Fruit fly (Drosophila melanogaster) Kc167 (cell line): ENCODE data around the gene CG18428.

ENCODE experiments used
- Myc ChIP-seq: fragments of >200 bp; optimal IDR thresholded peaks from 2 replicates; lab custom pipeline; 2017; ENCODE audit warnings: missing external identifiers
- Sin3A ChIP-seq: fragments of >200 bp; optimal IDR thresholded peaks from 2 replicates; lab custom pipeline; 2018; ENCODE audit warnings: missing external identifiers
- h ChIP-seq: fragments of >200 bp; optimal IDR thresholded peaks from 3 replicates; lab custom pipeline; 2018; ENCODE audit warnings: missing external identifiers
- insv ChIP-seq: fragments of >200 bp; optimal IDR thresholded peaks from 3 replicates; lab custom pipeline; 2018; ENCODE audit warnings: missing external identifiers
- psq ChIP-seq: fragments of >200 bp; optimal IDR thresholded peaks from 2 replicates; lab custom pipeline; 2017; ENCODE audit warnings: missing external identifiers
- ttk ChIP-seq: sonication (Bioruptor generic); optimal IDR thresholded peaks from 2 replicates; lab custom pipeline; 2017; ENCODE audit warnings: missing external identifiers

The CG18428 gene

DNA sequence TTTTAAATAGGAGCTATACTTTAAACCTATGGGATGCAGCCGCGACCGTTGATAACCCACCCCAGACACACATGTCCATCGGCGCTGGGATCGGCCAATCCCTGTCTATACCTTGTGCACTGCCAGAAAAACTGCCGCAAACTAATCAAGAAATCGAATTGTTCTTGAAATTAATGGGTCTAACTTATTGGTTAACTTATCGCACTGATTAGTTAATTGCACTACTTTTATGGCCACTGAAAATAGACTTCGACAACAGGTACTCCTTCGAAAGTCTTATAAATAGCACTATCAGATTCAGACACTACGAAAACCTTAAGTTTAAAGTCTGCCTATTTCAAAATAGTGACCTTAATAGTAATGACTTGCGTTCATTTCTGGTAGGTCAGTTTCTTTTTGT, 7.0 kb downstream of the CG18428 start, which contains the start of gene CG13607:
CG13607 (minus strand) TSS at position 143 of the 400 bp plus-strand sequence.
- TF ChIP-seq psq (lab: Kevin White, UChicago) (no peak), h (lab: Kevin White, UChicago) (no peak), Sin3A (lab: Kevin White, UChicago) (no peak), Myc (no peak), ttk (lab: Kevin White, UChicago) (no peak), insv (no peak)

DNA sequence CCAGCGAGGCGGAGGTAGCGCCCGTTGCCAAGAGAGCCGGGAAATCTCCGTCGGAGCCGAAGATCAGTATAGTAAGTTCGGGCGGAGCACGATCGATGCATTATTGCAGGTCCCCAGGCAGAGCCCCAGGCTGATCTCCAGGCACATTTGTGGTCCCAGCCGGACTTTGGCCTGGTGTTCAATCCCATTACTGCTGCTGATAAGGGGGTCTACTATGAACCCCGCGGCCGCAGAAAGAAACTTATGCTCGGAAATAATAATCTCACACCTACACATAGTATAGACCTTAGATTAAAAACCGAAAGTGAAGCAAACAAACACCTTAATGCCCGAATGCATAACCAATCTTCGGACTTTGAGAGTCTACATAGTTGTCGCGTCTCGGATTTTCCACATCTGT, 7.8 kb downstream of the CG18428 start:
- TF ChIP-seq Sin3A (lab: Kevin White, UChicago) (no peak), insv (no peak), h (lab: Kevin White, UChicago) (no peak), ttk (lab: Kevin White, UChicago) (no peak), Myc (no peak), psq (lab: Kevin White, UChicago) (no peak)

DNA sequence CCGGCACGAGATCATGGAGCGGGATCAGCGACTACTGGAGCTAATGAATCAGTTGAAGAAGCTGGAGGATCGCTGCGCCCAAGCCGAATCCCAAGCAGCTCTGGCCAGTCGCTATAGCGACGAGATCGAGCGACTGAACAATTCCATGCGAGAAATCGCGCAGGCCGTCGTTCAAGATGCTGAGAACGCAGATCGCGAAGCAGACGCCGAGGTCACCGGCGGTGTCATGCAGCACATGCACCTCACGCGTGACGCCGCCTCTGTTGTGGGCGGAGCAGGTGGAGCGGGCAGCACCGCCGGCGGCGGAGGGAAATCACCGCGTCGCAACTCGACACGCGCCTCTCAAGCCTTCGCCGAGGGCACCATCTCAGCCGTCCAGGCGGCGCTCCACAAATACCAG, 12.5 kb downstream of the CG18428 start:
- TF ChIP-seq Sin3A (lab: Kevin White, UChicago) (no peak), Myc (no peak), h (lab: Kevin White, UChicago) (no peak), psq (lab: Kevin White, UChicago) (no peak), insv (no peak), ttk (lab: Kevin White, UChicago) (no peak)

DNA sequence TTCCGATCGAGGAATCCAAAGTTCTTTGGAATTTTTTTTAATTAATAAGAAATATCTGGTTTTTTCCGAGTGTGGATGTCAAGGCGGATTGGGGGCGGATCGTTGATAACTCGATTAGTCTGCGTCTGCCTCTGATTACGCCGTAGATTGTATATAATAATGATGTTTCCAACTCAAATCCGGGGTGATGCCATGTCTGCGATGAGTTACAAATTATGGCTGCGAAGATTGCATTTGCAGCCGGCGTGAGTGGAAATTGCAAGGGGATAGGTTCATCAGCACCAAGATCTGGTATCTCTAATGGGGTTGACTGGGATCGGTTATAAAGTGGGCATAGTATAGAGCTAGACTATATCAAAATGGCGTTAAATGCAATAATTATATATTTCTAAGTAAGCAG, 13.2 kb downstream of the CG18428 start:
- TF ChIP-seq insv: no peak
- no peak for TF ChIP-seq Myc
- no peak for TF ChIP-seq ttk (lab: Kevin White, UChicago)
- TF ChIP-seq Sin3A (lab: Kevin White, UChicago): no peak
- TF ChIP-seq psq (lab: Kevin White, UChicago): no peak
- no peak for TF ChIP-seq h (lab: Kevin White, UChicago)

DNA sequence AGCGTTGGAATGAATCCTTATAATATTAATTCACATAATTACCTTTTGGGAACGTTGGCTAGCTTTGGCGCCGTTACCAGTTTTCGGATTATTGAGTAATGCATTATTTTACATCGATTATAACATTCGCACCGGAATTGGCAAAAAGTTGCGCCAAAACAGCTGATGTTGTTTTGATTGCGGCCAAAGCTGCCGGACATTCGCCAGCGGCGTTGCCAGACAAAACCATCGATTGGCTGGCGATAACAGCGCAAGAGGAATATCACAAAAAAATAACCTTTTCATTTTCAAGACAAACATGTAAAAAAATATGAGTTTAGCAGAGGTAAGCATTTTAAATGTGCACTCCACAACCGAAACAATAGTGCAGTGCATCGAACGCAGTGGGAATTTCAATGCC, 20.9 kb downstream of the CG18428 start, which contains the start of the genes GatB and Tsc1:
GatB (minus strand) TSS at position 176 of the 400 bp plus-strand sequence.
Tsc1 (plus strand) TSS at position 228 of the 400 bp plus-strand sequence.
- TF ChIP-seq psq (lab: Kevin White, UChicago) (no peak), Myc (no peak), Sin3A (lab: Kevin White, UChicago) (no peak), insv (no peak), h (lab: Kevin White, UChicago) (no peak)

DNA sequence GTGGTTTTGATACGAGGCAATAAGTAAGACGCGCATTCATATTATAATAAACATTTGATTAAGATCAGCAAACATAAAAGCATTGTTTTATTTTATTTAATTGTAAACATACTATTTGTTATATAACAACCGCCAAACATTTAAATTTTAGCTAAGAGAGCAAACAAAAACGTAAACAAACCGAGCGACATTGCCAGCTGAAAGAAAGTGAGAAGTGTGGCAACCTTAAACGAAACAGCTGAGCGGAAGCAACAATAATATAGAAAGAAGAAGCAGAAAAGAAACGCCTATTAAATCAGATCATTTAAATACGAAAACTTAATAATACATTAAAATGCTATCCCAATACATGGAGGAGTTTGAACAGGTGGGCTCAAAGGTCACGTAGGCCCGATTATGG, 25.4 kb downstream of the CG18428 start, which contains the start of gene Sec10:
Sec10 (plus strand) TSS at position 252 of the 400 bp plus-strand sequence.
- TF ChIP-seq Sin3A (lab: Kevin White, UChicago) (no peak), h (lab: Kevin White, UChicago) (no peak), ttk (lab: Kevin White, UChicago) (no peak), psq (lab: Kevin White, UChicago) (no peak), insv (no peak), Myc (no peak)

DNA sequence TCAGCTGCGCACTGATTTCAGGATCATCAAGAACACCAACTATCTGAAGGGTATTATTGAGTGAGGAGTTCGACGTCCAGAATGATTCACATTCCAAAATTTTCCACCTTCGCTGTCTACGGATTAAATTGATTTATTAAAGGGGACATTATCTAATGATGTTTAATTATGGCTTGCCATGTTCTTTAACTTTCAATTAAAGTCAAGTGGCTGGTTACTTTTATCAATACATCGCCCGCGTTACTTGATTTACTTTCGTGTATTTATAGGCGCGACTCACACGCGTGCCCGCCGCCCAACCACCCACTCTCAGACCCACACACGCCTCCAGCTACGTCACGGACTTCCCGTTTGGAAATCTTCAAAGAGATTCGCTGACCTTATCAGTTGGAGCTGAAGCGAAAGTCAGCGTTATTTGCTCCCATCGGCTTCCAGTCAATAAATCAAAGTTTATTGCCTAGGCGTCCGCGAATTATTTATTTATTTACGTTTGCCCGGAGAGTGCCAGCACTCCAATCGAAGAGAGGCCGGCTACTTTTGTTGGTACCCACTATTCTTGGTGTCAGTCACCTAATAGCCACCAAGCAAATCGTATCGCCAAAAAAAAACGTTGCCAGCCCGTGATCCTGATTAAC, 28.3 kb downstream of the CG18428 start, which contains the start of gene Npc2f:
Npc2f (plus strand) TSS at position 585 of the 635 bp plus-strand sequence.
- TF ChIP-seq insv (no peak), psq (lab: Kevin White, UChicago) (no peak), ttk (lab: Kevin White, UChicago) (no peak), h (lab: Kevin White, UChicago) (no peak), Sin3A (lab: Kevin White, UChicago) (no peak), Myc (no peak)

DNA sequence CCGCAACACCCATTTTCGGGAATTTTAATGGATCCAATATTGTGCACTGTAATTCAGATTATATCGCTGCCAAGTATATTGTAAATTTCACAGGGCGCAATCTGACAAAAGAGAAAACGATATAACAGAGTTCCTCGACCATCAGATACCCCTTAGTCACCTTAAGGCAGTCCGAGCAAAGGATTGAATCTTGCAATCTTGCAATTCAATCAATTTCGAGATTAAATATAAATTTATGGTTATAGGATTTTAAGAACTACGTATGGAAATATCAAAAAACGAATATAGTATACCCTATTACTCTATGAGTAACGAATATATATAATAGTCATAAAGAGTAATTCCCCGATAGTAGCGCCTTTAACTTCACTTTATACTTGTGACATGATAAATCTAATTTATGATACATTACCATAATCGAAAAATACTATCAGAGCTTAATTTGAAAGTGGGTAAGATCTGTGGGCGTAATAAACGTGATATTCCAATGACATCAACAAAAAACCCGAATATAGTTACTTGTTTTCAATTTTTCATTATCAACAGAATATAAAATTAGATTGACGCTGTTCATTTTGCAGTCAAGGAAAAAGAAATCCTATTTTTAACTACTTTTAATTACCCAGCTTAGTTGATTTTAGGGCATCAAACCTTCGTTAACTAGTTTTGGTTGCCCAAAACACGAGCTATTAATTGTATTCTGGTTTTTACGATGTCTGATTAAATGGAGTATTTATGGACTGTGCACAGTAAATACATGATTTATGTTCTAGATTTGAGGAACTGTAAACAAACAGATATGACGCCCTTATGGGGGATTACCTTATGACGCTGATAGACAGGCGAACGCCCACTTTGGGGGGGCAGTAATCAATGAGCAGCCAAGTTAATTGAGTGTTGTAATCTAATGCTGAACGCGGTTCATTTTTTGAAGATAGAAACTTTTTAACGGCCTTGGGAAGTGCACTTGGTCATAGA, 29.6 kb downstream of the CG18428 start:
- TF ChIP-seq psq (lab: Kevin White, UChicago): no peak
- no peak for TF ChIP-seq h (lab: Kevin White, UChicago)

DNA sequence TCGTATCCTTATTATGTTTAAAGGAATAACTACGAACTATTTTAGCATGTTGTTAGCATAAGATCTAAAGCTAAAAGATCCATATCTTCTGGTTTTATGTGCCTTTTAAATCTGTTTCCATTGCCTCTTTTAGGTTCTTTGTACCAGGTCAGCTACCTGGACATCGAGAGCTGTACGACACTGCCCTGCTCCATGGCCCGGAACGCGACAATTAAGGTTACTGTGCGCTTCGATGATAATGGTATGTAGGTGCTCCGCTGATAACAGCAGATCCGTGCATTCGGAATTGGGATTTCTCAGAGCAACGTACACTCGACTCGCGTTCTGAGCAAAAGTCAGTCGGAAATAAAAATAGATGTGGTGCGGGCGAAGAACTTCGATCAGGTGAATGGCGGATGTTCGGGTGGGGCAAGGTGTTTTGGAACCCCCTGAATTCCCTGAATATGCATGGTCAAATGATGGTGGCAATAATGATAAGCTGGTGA, 30.6 kb downstream of the CG18428 start:
- TF ChIP-seq ttk (lab: Kevin White, UChicago) (no peak), h (lab: Kevin White, UChicago) (no peak), psq (lab: Kevin White, UChicago) (no peak), Myc (no peak), insv (no peak), Sin3A (lab: Kevin White, UChicago) (no peak)

DNA sequence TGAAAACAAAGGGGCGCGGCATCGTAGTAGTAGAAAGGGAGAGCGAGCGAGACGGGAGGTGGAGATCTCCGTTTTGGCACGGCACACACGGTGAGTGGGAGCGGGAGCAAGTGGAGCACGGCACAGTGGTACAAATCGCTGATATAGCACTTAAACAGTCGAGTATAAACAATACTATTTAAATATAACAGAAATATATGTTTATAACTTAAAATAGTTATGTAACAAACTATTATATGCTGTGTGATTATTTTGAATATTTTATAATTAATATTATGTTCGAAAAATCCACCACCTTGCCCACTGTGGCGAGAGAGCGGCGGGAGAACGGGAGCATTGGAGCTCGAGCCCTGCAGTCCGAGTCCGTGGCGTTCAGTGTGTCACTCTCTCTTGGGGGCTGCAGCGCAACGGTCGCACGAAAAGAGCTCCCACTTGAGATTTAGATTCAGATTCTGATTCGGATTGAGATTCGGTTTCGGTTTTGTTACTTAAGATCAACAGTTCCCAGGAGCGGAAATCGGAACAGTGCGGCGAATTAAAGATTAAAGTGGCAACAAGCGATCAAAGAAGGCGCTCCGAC, 32.0 kb downstream of the CG18428 start, which contains the start of gene Kal1:
Kal1 (plus strand) TSS at position 383 of the 580 bp plus-strand sequence.
- TF ChIP-seq psq (lab: Kevin White, UChicago) (no peak), ttk (lab: Kevin White, UChicago) (no peak), Myc (no peak), Sin3A (lab: Kevin White, UChicago) (no peak), h (lab: Kevin White, UChicago) (no peak), insv (no peak)

DNA sequence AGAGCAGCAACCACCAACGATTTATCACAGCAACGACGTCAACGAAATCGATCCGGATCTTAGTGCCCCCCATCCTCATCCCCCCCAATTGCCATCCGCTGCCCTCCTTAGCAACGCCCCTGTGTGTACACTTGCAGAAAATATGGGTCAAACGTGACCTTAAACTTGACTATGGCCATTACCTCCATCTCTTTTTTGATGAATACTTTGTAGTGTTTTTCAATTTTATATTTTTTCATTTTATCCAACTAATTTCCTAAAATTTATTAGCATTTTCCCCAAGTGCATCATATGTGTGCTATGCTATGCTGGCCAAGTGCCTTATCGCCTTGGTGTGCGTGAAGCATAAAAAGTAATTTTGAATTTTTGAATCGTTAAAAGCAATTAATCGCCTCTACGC, 33.8 kb downstream of the CG18428 start:
- no peak for TF ChIP-seq ttk (lab: Kevin White, UChicago)
- TF ChIP-seq psq (lab: Kevin White, UChicago): no peak
- TF ChIP-seq Myc: no peak
